Fruit fly (Drosophila melanogaster) whole organism, pupa: ENCODE measurements around the gene CG14331.

ENCODE experiments used
- CG10348 ChIP-seq: fragments of 200-800 bp; sonication (Bioruptor generic); IDR thresholded peaks from 2 replicates; pipeline ENCODE4 v1.3.6; 2022; ENCODE audit warnings: missing biosample characterization, missing genetic modification characterization
- CG12605 ChIP-seq: fragments of 200-800 bp; sonication (Bioruptor generic); IDR thresholded peaks from 2 replicates; pipeline ENCODE4 v1.3.6; 2022; ENCODE audit warnings: missing biosample characterization, missing genetic modification characterization
- CG13204 ChIP-seq: fragments of 200-800 bp; sonication (Bioruptor generic); optimal IDR thresholded peaks from 2 replicates; lab custom pipeline; 2018; ENCODE audit warnings: missing biosample characterization, mild to moderate bottlenecking, missing genetic modification characterization, moderate library complexity
- CG17806 ChIP-seq: fragments of 200-800 bp; sonication (Bioruptor generic); optimal IDR thresholded peaks from 2 replicates; lab custom pipeline; 2018; ENCODE audit warnings: missing biosample characterization, mild to moderate bottlenecking, missing genetic modification characterization, moderate library complexity
- CG34367 ChIP-seq: fragments of 200-800 bp; sonication (Bioruptor generic); optimal IDR thresholded peaks from 2 replicates; lab custom pipeline; 2018; ENCODE audit warnings: missing biosample characterization, mild to moderate bottlenecking, missing genetic modification characterization
- CG8159 ChIP-seq: fragments of 200-800 bp; sonication (Bioruptor generic); optimal IDR thresholded peaks from 3 replicates; lab custom pipeline; 2018; ENCODE audit warnings: missing biosample characterization, mild to moderate bottlenecking, missing genetic modification characterization, moderate library complexity
- CG8301 ChIP-seq: fragments of 200-800 bp; sonication (Bioruptor generic); optimal IDR thresholded peaks from 2 replicates; lab custom pipeline; 2018; ENCODE audit warnings: missing biosample characterization, mild to moderate bottlenecking, missing genetic modification characterization
- Pif1B ChIP-seq: fragments of 200-800 bp; sonication (Bioruptor generic); optimal IDR thresholded peaks from 3 replicates; lab custom pipeline; 2016; ENCODE audit warnings: missing biosample characterization, missing genetic modification characterization
- Snoo ChIP-seq: fragments of 200-800 bp; sonication (Bioruptor generic); optimal IDR thresholded peaks from 3 replicates; lab custom pipeline; 2017; ENCODE audit warnings: missing biosample characterization, mild to moderate bottlenecking, missing genetic modification characterization, inconsistent platforms
- rn ChIP-seq: fragments of 200-800 bp; sonication (Bioruptor generic); IDR thresholded peaks from 2 replicates; pipeline ENCODE4 v1.3.6; 2022; ENCODE audit warnings: missing biosample characterization, missing genetic modification characterization

- TF ChIP-seq CG13204 (GFP tag; lab: Kevin White, UChicago) = no peak
- no peak for TF ChIP-seq CG8159 (tag; lab: Kevin White, UChicago)
- no peak for TF ChIP-seq CG8301 (tag; lab: Kevin White, UChicago)
- no peak for TF ChIP-seq Snoo (tag; lab: Kevin White, UChicago)
- no peak for TF ChIP-seq CG34367 (tag; lab: Kevin White, UChicago)
- no peak for TF ChIP-seq rn (GFP tag; lab: Robert Waterston, UW)
- TF ChIP-seq CG10348 (GFP tag; lab: Robert Waterston, UW) = no peak
- no peak for TF ChIP-seq Pif1B (GFP tag; lab: Kevin White, UChicago)
- no peak for TF ChIP-seq CG12605 (GFP tag; lab: Robert Waterston, UW)
- no peak for TF ChIP-seq CG17806 (tag; lab: Kevin White, UChicago)
Observed at dm6 chr3R:17415439-17415838, 25.1 kb downstream of the CG14331 start, which contains the start of gene CG5866.
